Worm (Caenorhabditis elegans): ENCODE results near the gene C24B9.3.

DNA sequence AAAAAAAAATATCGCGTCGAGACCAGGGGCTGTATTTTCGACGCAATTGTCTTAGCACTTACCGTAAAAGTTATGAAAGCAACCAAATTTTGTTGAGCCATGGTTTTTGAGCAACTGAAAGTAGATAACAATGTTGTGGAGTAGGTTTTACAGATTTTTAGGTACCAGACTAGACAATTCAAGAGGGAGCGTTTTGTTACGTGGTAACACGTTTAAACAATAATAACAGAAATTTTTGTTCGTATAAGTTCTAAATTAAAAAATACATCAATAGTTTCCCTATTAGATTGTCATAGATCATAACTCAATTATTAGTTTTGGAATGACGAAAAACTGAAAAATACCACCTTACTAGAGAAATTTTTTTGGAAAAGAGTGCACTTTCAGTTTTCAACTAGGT, 38.6 kb upstream of the C24B9.3 start, which contains the start of gene srx-24:
- TF ChIP-seq hmg-4 (GFP tag; optimal IDR thresholded peaks at IDR 0.05) (no peak), ets-7 (tag; optimal IDR thresholded peaks at IDR 0.05) (no peak), B0310.2 (tag; optimal IDR thresholded peaks at IDR 0.05) (no peak), ceh-13 (GFP tag; optimal IDR thresholded peaks at IDR 0.05) (no peak), ama-1 (optimal IDR thresholded peaks at IDR 0.05) (no peak), tbx-37 (GFP tag; conservative IDR thresholded peaks at IDR 0.05) (no peak)

All from whole organism, early embryonic.